Fruit fly (Drosophila melanogaster) Kc167 (cell line): Measurements from ENCODE around the gene yellow-e3.

Source experiments
- h ChIP-seq: fragments of >200 bp; optimal IDR thresholded peaks from 3 replicates; lab custom pipeline; 2018; ENCODE audit warnings: missing external identifiers
- psq ChIP-seq: fragments of >200 bp; optimal IDR thresholded peaks from 2 replicates; lab custom pipeline; 2017; ENCODE audit warnings: missing external identifiers

DNA sequence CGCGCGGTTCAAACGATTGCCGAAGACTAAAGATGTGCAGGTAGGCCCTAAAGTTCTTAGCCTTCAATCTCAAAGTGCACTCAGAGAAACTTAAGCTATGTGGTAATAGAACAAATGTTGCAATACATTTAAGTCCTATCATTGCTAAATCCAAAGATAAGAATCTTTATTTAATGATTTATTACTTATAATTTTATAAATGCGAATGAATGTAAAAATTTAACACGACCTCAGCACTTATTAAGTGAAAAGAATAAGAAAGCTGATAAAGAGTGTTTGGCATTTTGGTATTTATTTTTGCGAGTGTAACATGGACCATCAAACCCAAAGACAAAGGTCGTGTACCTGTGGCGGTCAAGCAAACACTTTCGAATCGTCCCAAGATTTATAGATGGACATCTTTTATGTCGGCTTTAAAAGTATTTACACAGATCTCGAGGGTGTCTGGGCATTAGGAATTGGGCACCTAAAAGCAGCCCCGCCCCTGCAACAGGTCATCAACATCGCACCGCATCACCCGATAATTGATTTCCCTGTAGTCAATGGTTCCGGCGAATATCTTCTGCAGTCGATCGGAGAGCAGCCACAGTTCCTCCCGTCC, at the start of gene yellow-e3:
- no peak for TF ChIP-seq h (lab: Kevin White, UChicago)
- no peak for TF ChIP-seq psq
